Fruit fly (Drosophila melanogaster): ENCODE data around the gene tll.
A peak's percentile ranks its signal among the peaks of the same experiment; 100 is the strongest.

The tll gene

DNA sequence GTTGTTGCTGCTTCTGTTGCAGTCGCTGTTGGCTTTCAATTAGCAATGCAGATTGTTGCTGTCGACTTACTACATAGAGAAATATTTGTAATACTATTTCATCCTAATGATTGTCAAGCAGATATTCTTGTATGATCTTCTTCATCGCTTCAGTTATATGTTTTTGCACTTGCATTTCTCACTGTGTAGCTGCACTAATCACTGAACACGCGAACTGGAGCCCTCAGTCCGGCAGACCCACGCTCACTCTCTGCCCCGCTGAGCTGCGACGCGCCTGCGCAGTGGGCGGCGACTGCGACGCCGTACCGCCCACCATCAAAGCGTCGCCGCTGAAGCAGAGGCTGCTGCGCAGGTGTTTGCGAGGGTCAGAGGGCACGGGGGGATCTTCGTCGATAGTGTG is 22.6 kb downstream of the tll start:
- TF ChIP-seq CG8478 (optimal IDR thresholded peaks at IDR 0.05) (no peak), CTCF (optimal IDR thresholded peaks at IDR 0.05) (no peak)

- no peak for TF ChIP-seq CG8478 (optimal IDR thresholded peaks at IDR 0.05)
- TF ChIP-seq CTCF (optimal IDR thresholded peaks at IDR 0.05): no peak
Measured at dm6 chr3R:30876136-30876683, 24.1 kb downstream of the tll start, which contains the start of gene CG15546. Gene CG15546 (minus strand): TSS chr3R:30876186.

dm6 chr3R:30878105-30878504 is 26.0 kb downstream of the tll start:
- no peak for TF ChIP-seq CTCF (optimal IDR thresholded peaks at IDR 0.05)
- TF ChIP-seq CG8478 (optimal IDR thresholded peaks at IDR 0.05): no peak

DNA sequence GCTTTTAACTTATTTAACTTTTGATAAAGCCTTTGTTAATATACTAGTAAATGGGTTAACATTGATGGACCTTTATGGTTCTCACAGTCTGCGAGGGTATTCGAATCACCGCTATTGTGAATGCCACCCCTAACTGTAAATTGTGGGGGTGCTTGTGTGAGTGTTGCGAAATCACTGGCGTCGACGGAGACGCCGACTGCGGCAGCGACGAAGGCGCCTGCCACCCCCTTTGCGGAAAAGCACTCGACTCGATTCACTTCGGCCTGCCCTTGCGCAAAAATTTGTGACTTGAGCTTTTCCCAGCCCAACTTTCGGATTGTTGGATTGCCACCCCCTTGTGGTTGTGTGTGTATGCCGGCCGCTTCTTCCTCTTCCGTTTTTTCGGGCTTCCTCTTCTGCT is 27.9 kb downstream of the tll start:
- TF ChIP-seq CG8478 (optimal IDR thresholded peaks at IDR 0.05) (no peak), CTCF (optimal IDR thresholded peaks at IDR 0.05) (no peak)

- no peak for TF ChIP-seq CTCF (optimal IDR thresholded peaks at IDR 0.05)
- no peak for TF ChIP-seq CG8478 (optimal IDR thresholded peaks at IDR 0.05)
Measured at dm6 chr3R:30880894-30881293, 28.8 kb downstream of the tll start, which contains the start of gene CG12071. Gene CG12071 (minus strand): TSS chr3R:30881027.

DNA sequence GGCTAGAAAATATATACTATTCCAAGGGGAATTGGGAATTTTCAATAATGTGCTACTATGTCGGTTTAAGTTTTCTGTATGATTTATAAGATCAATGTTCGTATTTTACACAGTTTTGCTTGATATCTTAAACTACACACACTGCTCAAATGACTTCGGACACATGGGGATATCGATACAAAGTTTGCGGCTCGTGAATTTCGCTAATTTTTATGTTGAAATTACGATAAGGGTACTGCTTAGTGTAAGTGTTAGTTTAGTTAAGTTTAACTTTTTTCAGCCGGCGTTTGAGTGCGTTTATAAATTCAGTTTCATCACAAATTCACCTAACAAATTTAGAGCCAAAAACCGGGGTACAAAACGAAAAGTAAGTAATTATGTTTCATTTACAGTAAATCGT is 31.3 kb downstream of the tll start, which contains the start of gene CG15547:
TSS of gene CG15547 (minus strand) at position 101 of the 400 bp plus-strand sequence.
- no peak for TF ChIP-seq CTCF (optimal IDR thresholded peaks at IDR 0.05)
- no peak for TF ChIP-seq CG8478 (optimal IDR thresholded peaks at IDR 0.05)

dm6 chr3R:30886850-30887249 is 34.7 kb downstream of the tll start:
- TF ChIP-seq CG8478 (optimal IDR thresholded peaks at IDR 0.05) (no peak), CTCF (optimal IDR thresholded peaks at IDR 0.05) (no peak)

DNA sequence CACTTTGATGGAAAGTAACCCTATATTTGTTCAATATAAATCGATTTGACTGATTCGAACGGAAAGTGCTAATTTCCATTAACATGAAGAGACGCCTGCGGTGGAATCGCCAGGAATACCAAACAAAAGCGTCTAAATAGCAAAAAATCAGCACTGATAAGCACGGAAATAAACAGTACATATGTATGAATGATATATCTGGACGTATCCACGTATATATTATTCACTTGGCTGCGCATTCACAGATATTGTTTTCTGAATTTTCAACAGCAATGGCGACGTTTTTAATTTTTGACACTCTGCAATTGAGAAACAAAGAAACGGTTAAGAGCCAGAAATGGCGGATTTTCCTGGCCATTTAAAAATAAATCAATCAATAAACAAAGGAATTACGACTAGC is 35.2 kb downstream of the tll start:
- TF ChIP-seq CG8478 (optimal IDR thresholded peaks at IDR 0.05) (no peak), CTCF (optimal IDR thresholded peaks at IDR 0.05) (no peak)

DNA sequence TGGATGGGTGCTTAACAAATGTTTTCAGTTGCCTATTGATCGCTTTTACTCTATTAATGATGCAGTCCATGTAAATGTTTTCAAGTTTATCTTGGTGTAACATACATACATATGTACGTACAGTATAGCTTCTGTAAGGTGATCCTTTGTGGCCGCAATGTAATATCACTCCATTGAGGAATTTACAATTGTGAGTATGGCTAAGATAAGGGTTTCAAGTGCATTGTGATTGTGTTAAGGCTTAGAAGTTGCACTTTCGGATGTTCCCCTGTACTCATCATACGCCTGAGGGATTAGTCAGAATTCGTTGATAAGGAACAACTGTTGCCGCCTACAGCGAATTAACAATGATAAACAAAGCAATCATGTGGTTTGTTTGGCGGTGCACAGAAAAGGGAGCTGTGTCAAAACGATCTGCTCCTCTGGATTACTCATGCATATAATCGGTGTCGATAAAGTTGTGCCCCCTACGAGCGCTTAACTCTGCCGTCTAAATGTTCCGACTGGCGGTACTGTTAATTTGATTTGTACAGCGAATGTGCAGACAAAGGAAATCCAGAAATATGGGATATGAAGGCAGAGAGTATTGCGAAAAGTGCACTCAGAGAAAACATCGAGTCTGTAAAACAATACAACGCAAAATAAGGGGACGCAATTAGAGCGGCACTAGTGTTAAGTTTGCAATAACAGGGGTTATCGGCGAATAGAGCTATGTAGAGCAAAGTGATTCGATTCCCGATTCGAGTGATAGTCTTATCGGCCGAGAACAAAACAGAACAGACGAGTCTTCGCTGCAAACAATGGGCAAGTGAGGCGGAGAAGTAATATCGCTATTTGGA is 35.8 kb downstream of the tll start:
- no peak for TF ChIP-seq CG8478 (optimal IDR thresholded peaks at IDR 0.05)
- TF ChIP-seq CTCF (optimal IDR thresholded peaks at IDR 0.05): no peak

- TF ChIP-seq CTCF (optimal IDR thresholded peaks at IDR 0.05) (peak; percentile 68 to 69), CG8478 (optimal IDR thresholded peaks at IDR 0.05) (no peak)
Measured at dm6 chr3R:30888550-30889259, 36.6 kb downstream of the tll start, which contains the start of gene Sap-r. Gene Sap-r (minus strand): TSS chr3R:30889062.

dm6 chr3R:30890045-30890444 is 37.9 kb downstream of the tll start:
- no peak for TF ChIP-seq CG8478 (optimal IDR thresholded peaks at IDR 0.05)
- no peak for TF ChIP-seq CTCF (optimal IDR thresholded peaks at IDR 0.05)

dm6 chr3R:30893738-30894137 is 41.6 kb downstream of the tll start, which contains the start of gene Cyp4c3:
Gene Cyp4c3 (plus strand): TSS chr3R:30894038.
- TF ChIP-seq CG8478 (optimal IDR thresholded peaks at IDR 0.05) (no peak), CTCF (optimal IDR thresholded peaks at IDR 0.05) (no peak)

DNA sequence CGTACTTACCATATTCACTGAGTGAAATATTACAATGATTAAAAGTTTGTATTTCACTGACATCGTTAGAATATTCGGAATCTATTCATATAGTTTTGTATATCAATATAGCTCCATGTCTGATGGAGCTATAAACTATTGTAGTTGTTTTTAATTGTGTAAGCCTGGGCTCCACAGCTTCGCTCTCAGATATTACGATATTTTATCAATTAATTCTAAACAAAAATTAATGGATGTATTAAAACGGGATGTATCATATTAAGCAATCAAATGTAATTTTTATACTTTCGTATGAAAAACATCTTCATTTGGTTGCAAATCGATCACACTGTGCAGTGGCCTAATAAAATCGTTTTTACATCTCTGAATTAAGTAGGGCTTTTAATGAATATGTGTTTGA is 49.9 kb downstream of the tll start, which contains the start of gene CG33483:
TSS of gene CG33483 (minus strand) at position 101 of the 400 bp plus-strand sequence.
- TF ChIP-seq CTCF (optimal IDR thresholded peaks at IDR 0.05): no peak
- no peak for TF ChIP-seq CG8478 (optimal IDR thresholded peaks at IDR 0.05)

dm6 chr3R:30903994-30904393 is 51.9 kb downstream of the tll start:
- no peak for TF ChIP-seq CTCF (optimal IDR thresholded peaks at IDR 0.05)
- no peak for TF ChIP-seq CG8478 (optimal IDR thresholded peaks at IDR 0.05)

Data from S2 (cell line).